Fruit fly (Drosophila melanogaster): ENCODE measurements around the gene yata.

yata gene

dm6 chr3R:29802753-29803313, 53.8 kb downstream of the yata start, which contains the start of the genes Etfb and CG7789 (continued):
- TF ChIP-seq grn (GFP tag; optimal IDR thresholded peaks at IDR 0.05) (peak; percentile 56), CG5180 (GFP tag; optimal IDR thresholded peaks at IDR 0.05) (no peak), CG5953 (GFP tag; IDR thresholded peaks at IDR 0.05) (no peak), Aef1 (GFP tag; IDR thresholded peaks at IDR 0.05) (peak; percentile 71), CG2889 (GFP tag; IDR thresholded peaks at IDR 0.05) (peak; percentile 54; the same call in 1 of the 3 replicates), scrt (GFP tag; optimal IDR thresholded peaks at IDR 0.05) (peak; percentile 81), CG7556 (GFP tag; optimal IDR thresholded peaks at IDR 0.05) (no peak), hth (optimal IDR thresholded peaks at IDR 0.05) (no peak), fd64A (GFP tag; optimal IDR thresholded peaks at IDR 0.05) (no peak), BtbVII (GFP tag; optimal IDR thresholded peaks at IDR 0.05) (no peak), CG6689 (GFP tag; IDR thresholded peaks at IDR 0.05) (peak; percentile 73), CoRest (tag; optimal IDR thresholded peaks at IDR 0.05) (peak; percentile 80), crc (GFP tag; optimal IDR thresholded peaks at IDR 0.05) (no peak), btn (GFP tag; optimal IDR thresholded peaks at IDR 0.05) (peak; percentile 31), toy (GFP tag; IDR thresholded peaks at IDR 0.05) (no peak; the same call in 1 of the 2 replicates), CG12299 (tag; optimal IDR thresholded peaks at IDR 0.05) (peak; percentile 68), CG1832 (GFP tag; optimal IDR thresholded peaks at IDR 0.05) (no peak), CG34376 (GFP tag; optimal IDR thresholded peaks at IDR 0.05) (peak; percentile 80), CkIIα-i1 (GFP tag; IDR thresholded peaks at IDR 0.05) (no peak), sob (GFP tag; IDR thresholded peaks at IDR 0.05) (peak; percentile 87), ssp (GFP tag; IDR thresholded peaks at IDR 0.05) (peak; percentile 58), NfI (GFP tag; optimal IDR thresholded peaks at IDR 0.05) (peak; percentile 86), cas (GFP tag; IDR thresholded peaks at IDR 0.05) (peak; percentile 42; the same call in 1 of the 2 replicates), Vsx1 (GFP tag; optimal IDR thresholded peaks at IDR 0.05) (no peak), HLH54F (GFP tag; optimal IDR thresholded peaks at IDR 0.05) (peak; percentile 84), tap (tag; optimal IDR thresholded peaks at IDR 0.05) (no peak), CG9727 (GFP tag; optimal IDR thresholded peaks at IDR 0.05) (peak; percentile 61), Nf-YB (GFP tag; optimal IDR thresholded peaks at IDR 0.05) (peak; percentile 28), D (optimal IDR thresholded peaks at IDR 0.05) (no peak), D (GFP tag; optimal IDR thresholded peaks at IDR 0.05) (no peak), Ravus (GFP tag; IDR thresholded peaks at IDR 0.05) (0 out of 2 replicates have a peak, but pooled peaks have one; percentile 3), ab (GFP tag; optimal IDR thresholded peaks at IDR 0.05) (no peak), Dfd (GFP tag; optimal IDR thresholded peaks at IDR 0.05) (no peak), onecut (GFP tag; IDR thresholded peaks at IDR 0.05) (peak; percentile 57), ken (GFP tag; IDR thresholded peaks at IDR 0.05) (peak; percentile 78), fd96Cb (tag; optimal IDR thresholded peaks at IDR 0.05) (no peak), Fer3 (tag; optimal IDR thresholded peaks at IDR 0.05) (peak; percentile 78), lov (optimal IDR thresholded peaks at IDR 0.05) (no peak), lov (GFP tag; IDR thresholded peaks at IDR 0.05) (0 out of 3 replicates have a peak, but pooled peaks have one; percentile 16), sr (GFP tag; IDR thresholded peaks at IDR 0.05) (no peak), Gug (GFP tag; IDR thresholded peaks at IDR 0.05) (peak; percentile 77), vfl (GFP tag; optimal IDR thresholded peaks at IDR 0.05) (peak; percentile 70), CG15601 (tag; optimal IDR thresholded peaks at IDR 0.05) (no peak), fu2 (GFP tag; optimal IDR thresholded peaks at IDR 0.05) (peak; percentile 71), CG11093 (GFP tag; IDR thresholded peaks at IDR 0.05) (no peak; the same call in 2 of the 3 replicates), lola (GFP tag; optimal IDR thresholded peaks at IDR 0.05) (peak in 1 of 3 experiments; percentile 43), hbn (GFP tag; IDR thresholded peaks at IDR 0.05; ENCODE audit: partially characterized antibody) (peak; percentile 87), sens (GFP tag) (peak; percentile 96), dysf (GFP tag; IDR thresholded peaks at IDR 0.05) (peak; percentile 82), CG17568 (GFP tag; optimal IDR thresholded peaks at IDR 0.05) (no peak), CG4617 (GFP tag; optimal IDR thresholded peaks at IDR 0.05; ENCODE audit: borderline replicate concordance) (peak; percentile 91)

Measured in whole organism, embryonic.